Worm (Caenorhabditis elegans): ENCODE measurements around the gene B0310.6.

B0310.6 gene

ce11 chrX:551175-551729 lies 20.4 kb upstream of the B0310.6 start, which contains the start of gene F57C12.2:
Gene F57C12.2, minus strand, starts transcription at chrX:551392.
- TF ChIP-seq snpc-4 (tag; optimal IDR thresholded peaks at IDR 0.05) = peak; percentile 1
- no peak for TF ChIP-seq nhr-129 (tag; optimal IDR thresholded peaks at IDR 0.05)
- peak; percentile 85 for TF ChIP-seq fos-1 (tag; optimal IDR thresholded peaks at IDR 0.05)

DNA sequence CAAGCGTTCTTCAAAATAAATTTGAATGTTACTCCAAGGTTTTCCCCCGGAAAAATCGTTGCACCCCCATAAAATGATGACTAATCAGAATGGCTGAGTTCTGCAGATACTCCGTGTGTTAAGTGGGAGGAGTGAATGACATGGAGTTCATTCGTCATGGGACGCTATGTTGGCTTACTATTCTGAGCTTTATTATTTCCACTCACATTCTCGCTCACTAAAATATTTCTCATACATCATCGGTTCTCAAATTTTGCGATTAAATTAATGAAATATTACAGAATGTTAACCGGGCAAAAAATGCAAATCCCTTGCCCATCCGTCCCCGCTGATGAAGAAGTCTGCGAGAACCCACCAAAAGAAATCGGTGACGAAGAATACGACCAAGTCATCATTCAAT lies 12.0 kb upstream of the B0310.6 start, which contains the start of gene F28C10.1:
TSS of gene F28C10.1 (plus strand) at position 301 of the 400 bp plus-strand sequence.
- TF ChIP-seq peb-1 (tag; optimal IDR thresholded peaks at IDR 0.05) (no peak), nhr-77 (tag; optimal IDR thresholded peaks at IDR 0.05) (no peak), F13H6.1 (tag; optimal IDR thresholded peaks at IDR 0.05) (no peak), unc-62 (GFP tag; optimal IDR thresholded peaks at IDR 0.05) (no peak)

- TF ChIP-seq ceh-82 (tag; optimal IDR thresholded peaks at IDR 0.05) = no peak
Measured at ce11 chrX:538083-538482, 7.3 kb upstream of the B0310.6 start.

DNA sequence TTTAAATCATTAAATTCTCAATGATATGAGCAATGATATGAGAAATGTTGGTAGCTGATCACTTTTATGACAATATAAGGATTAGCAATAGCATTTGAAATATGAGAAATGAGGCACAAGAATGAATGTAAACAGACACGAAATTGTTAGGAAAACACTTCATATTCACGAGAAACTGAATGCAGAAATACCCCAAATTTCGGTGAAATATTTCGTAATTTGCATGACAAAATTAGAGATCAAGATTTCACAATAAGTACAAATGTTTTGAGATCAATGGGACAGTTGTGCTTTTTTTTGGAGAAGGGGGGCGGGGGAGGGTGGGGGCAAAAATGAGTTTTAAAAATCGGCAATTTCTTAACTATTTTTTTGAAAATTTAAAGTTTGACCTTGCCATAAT lies 5.6 kb upstream of the B0310.6 start:
- TF ChIP-seq nhr-11 (tag; optimal IDR thresholded peaks at IDR 0.05) = no peak
- peak; percentile 58 for TF ChIP-seq nhr-129 (tag; optimal IDR thresholded peaks at IDR 0.05)

- peak; percentile 93 for TF ChIP-seq fos-1 (tag; optimal IDR thresholded peaks at IDR 0.05)
- no peak for TF ChIP-seq R02D3.7 (tag; optimal IDR thresholded peaks at IDR 0.05)
- peak; percentile 88 for TF ChIP-seq C34F6.9 (tag; optimal IDR thresholded peaks at IDR 0.05)
- peak; percentile 93 for TF ChIP-seq egl-27 (tag; optimal IDR thresholded peaks at IDR 0.05)
- TF ChIP-seq nhr-23 (tag; optimal IDR thresholded peaks at IDR 0.05) = no peak
- no peak for TF ChIP-seq lin-39 (tag; optimal IDR thresholded peaks at IDR 0.05)
- peak; percentile 81 for TF ChIP-seq sma-3 (GFP tag; optimal IDR thresholded peaks at IDR 0.05)
- no peak for TF ChIP-seq ama-1 (optimal IDR thresholded peaks at IDR 0.05)
- no peak for TF ChIP-seq ztf-1 (GFP tag; conservative IDR thresholded peaks at IDR 0.05)
- peak; percentile 71 for TF ChIP-seq lin-13 (GFP tag; optimal IDR thresholded peaks at IDR 0.05)
- peak; percentile 14 for TF ChIP-seq ztf-4 (tag; optimal IDR thresholded peaks at IDR 0.05)
- no peak for TF ChIP-seq aly-2 (tag; optimal IDR thresholded peaks at IDR 0.05)
- TF ChIP-seq nhr-129 (tag; optimal IDR thresholded peaks at IDR 0.05) = peak; percentile 94
- TF ChIP-seq sma-9 (GFP tag; optimal IDR thresholded peaks at IDR 0.05) = peak; percentile 100
- TF ChIP-seq sma-9 (tag; optimal IDR thresholded peaks at IDR 0.05) = peak; percentile 83
- peak; percentile 88 for TF ChIP-seq zag-1 (tag; optimal IDR thresholded peaks at IDR 0.05)
- TF ChIP-seq crh-2 (tag; optimal IDR thresholded peaks at IDR 0.05) = peak; percentile 97
- no peak for TF ChIP-seq peb-1 (tag; optimal IDR thresholded peaks at IDR 0.05)
- no peak for TF ChIP-seq unc-39 (tag; optimal IDR thresholded peaks at IDR 0.05)
- peak; percentile 92 for TF ChIP-seq sem-4 (tag; optimal IDR thresholded peaks at IDR 0.05)
- no peak for TF ChIP-seq ZK546.5 (tag; optimal IDR thresholded peaks at IDR 0.05)
- TF ChIP-seq nhr-77 (tag; optimal IDR thresholded peaks at IDR 0.05) = no peak
- TF ChIP-seq elt-3 (tag; optimal IDR thresholded peaks at IDR 0.05) = no peak
- peak; percentile 22 for TF ChIP-seq ceh-16 (tag; optimal IDR thresholded peaks at IDR 0.05)
- no peak for TF ChIP-seq alr-1 (tag; optimal IDR thresholded peaks at IDR 0.05)
- TF ChIP-seq skn-1 (tag; optimal IDR thresholded peaks at IDR 0.05) = no peak
- TF ChIP-seq nhr-12 (tag; optimal IDR thresholded peaks at IDR 0.05) = no peak
- TF ChIP-seq lsy-2 (tag; optimal IDR thresholded peaks at IDR 0.05) = peak; percentile 55 to 88
- peak; percentile 94 for TF ChIP-seq nhr-21 (tag; optimal IDR thresholded peaks at IDR 0.05)
- no peak for TF ChIP-seq gmeb-1 (tag; optimal IDR thresholded peaks at IDR 0.05)
- TF ChIP-seq nhr-237 (tag; optimal IDR thresholded peaks at IDR 0.05) = peak; percentile 31
- TF ChIP-seq blmp-1 (tag; optimal IDR thresholded peaks at IDR 0.05; ENCODE audit: insufficient read depth) = peak; percentile 87
- TF ChIP-seq unc-55 (GFP tag; optimal IDR thresholded peaks at IDR 0.05) = peak; percentile 77
- TF ChIP-seq snpc-4 (tag; optimal IDR thresholded peaks at IDR 0.05) = peak; percentile 3
- TF ChIP-seq elt-1 (tag; optimal IDR thresholded peaks at IDR 0.05) = no peak
- no peak for TF ChIP-seq lin-11 (tag; optimal IDR thresholded peaks at IDR 0.05)
- no peak for TF ChIP-seq dmd-4 (tag; optimal IDR thresholded peaks at IDR 0.05)
- TF ChIP-seq ztf-11 (tag; optimal IDR thresholded peaks at IDR 0.05) = no peak
- TF ChIP-seq mab-5 (tag; optimal IDR thresholded peaks at IDR 0.05) = peak; percentile 79
- no peak for TF ChIP-seq mbf-1 (tag; optimal IDR thresholded peaks at IDR 0.05)
- TF ChIP-seq nhr-25 (tag; optimal IDR thresholded peaks at IDR 0.05) = peak; percentile 91
- peak; percentile 86 for TF ChIP-seq nhr-6 (tag; optimal IDR thresholded peaks at IDR 0.05)
- peak; percentile 50 for TF ChIP-seq unc-62 (GFP tag; optimal IDR thresholded peaks at IDR 0.05)
- TF ChIP-seq nhr-10 (tag; optimal IDR thresholded peaks at IDR 0.05) = no peak
Measured at ce11 chrX:535728-536127, 4.9 kb upstream of the B0310.6 start, which contains the start of gene F28C10.3. Gene F28C10.3, minus strand, starts transcription at chrX:535828.
